Worm (Caenorhabditis elegans): ENCODE results near the gene try-9.

The try-9 gene

DNA sequence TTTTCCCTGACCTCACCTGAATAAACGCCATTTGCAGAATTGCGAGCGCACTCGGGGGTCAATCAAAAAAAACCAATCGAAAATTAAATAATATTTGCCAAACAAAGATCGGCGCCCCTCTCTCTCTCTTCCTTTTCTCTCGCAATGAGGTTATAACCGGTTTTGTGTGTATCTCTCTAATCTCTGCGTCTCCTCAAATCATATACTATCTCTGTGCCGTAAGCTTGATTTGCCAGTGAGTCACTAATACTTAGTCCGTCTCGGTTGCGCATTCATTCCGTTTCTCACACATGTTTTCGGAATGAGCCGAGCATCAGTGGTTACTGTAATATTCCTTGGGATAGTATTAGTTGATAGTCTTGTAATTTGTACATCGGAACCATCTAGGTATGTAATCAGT, 5.9 kb upstream of the try-9 start:
- TF ChIP-seq aptf-3 (GFP tag; IDR thresholded peaks at IDR 0.05) = no peak
- peak; percentile 72 for TF ChIP-seq hmg-1.2 (GFP tag; IDR thresholded peaks at IDR 0.05)
- no peak for TF ChIP-seq egl-18 (GFP tag; IDR thresholded peaks at IDR 0.05)

ce11 chrII:4369715-4370114, 1.7 kb downstream of the try-9 start:
- TF ChIP-seq die-1 (tag; optimal IDR thresholded peaks at IDR 0.05) (no peak), nfya-1 (tag; optimal IDR thresholded peaks at IDR 0.05; ENCODE audit: borderline replicate concordance, insufficient read depth) (no peak), ama-1 (optimal IDR thresholded peaks at IDR 0.05) (no peak), ama-1 (GFP tag; optimal IDR thresholded peaks at IDR 0.05) (no peak), T07F8.4 (tag; optimal IDR thresholded peaks at IDR 0.05) (no peak), rpc-1 (optimal IDR thresholded peaks at IDR 0.05) (no peak), rpc-1 (tag; optimal IDR thresholded peaks at IDR 0.05) (no peak), attf-3 (GFP tag; conservative IDR thresholded peaks at IDR 0.05) (no peak)

- TF ChIP-seq sptf-2 (GFP tag; optimal IDR thresholded peaks at IDR 0.05) (no peak), dox-1 (GFP tag; IDR thresholded peaks at IDR 0.05) (no peak), attf-5 (GFP tag; optimal IDR thresholded peaks at IDR 0.05) (no peak), K11D2.4 (GFP tag; IDR thresholded peaks at IDR 0.05) (no peak), hrde-1 (tag; optimal IDR thresholded peaks at IDR 0.05; ENCODE audit: borderline replicate concordance) (no peak), hmg-20 (GFP tag; IDR thresholded peaks at IDR 0.05) (no peak), nfyb-1 (GFP tag; IDR thresholded peaks at IDR 0.05) (no peak), him-1 (tag; optimal IDR thresholded peaks at IDR 0.05) (no peak), F37B4.10 (GFP tag; IDR thresholded peaks at IDR 0.05) (no peak), nhr-120 (GFP tag; IDR thresholded peaks at IDR 0.05) (no peak), xnd-1 (tag; optimal IDR thresholded peaks at IDR 0.05) (no peak), nfya-1 (tag; optimal IDR thresholded peaks at IDR 0.05; ENCODE audit: borderline replicate concordance, insufficient read depth) (no peak)
Measured at ce11 chrII:4370842-4371241, 2.8 kb downstream of the try-9 start.

DNA sequence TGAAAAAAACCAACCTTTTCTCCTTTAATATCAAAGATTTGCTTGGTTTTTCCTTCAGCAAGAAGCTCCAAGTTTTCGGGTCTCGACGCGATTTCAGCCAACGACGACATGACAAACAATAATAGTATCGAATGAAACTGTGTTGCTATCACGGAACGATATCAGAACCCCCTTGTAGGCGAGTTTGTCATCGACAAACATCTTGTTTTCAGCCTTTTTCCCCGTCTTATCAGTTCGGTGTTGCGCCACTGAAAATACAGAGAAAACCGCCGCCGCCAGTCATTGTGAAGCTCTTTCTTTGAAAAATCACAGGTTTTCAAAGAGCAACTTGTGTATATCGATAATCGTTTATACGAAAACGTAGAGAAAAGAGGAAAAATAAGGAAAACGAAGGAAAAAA, 4.4 kb downstream of the try-9 start, which contains the start of gene paic-1:
Gene paic-1, minus strand, starts transcription at position 120 of the 400 bp plus-strand sequence.
- TF ChIP-seq atf-7 (tag; optimal IDR thresholded peaks at IDR 0.05) (no peak), egrh-3 (GFP tag; IDR thresholded peaks at IDR 0.05) (no peak), hrde-1 (tag; optimal IDR thresholded peaks at IDR 0.05; ENCODE audit: borderline replicate concordance) (peak; percentile 47), xnd-1 (tag; optimal IDR thresholded peaks at IDR 0.05) (peak; percentile 17), ztf-6 (GFP tag; IDR thresholded peaks at IDR 0.05) (no peak), pbrm-1 (GFP tag; IDR thresholded peaks at IDR 0.05) (0 out of 2 replicates have a peak, but pooled peaks have one; percentile 7), akir-1 (GFP tag; optimal IDR thresholded peaks at IDR 0.05) (no peak), him-1 (tag; optimal IDR thresholded peaks at IDR 0.05) (no peak), attf-5 (GFP tag; optimal IDR thresholded peaks at IDR 0.05) (no peak), F57A8.1 (GFP tag; optimal IDR thresholded peaks at IDR 0.05) (no peak), nhr-120 (GFP tag; IDR thresholded peaks at IDR 0.05) (no peak), nhr-80 (tag; optimal IDR thresholded peaks at IDR 0.05) (peak; percentile 58), dox-1 (GFP tag; IDR thresholded peaks at IDR 0.05) (0 out of 2 replicates have a peak, but pooled peaks have one; percentile 23), ceh-27 (GFP tag; optimal IDR thresholded peaks at IDR 0.05) (no peak), C17E4.6 (GFP tag; IDR thresholded peaks at IDR 0.05) (no peak), Y95B8A.8 (GFP tag; IDR thresholded peaks at IDR 0.05) (0 out of 2 replicates have a peak, but pooled peaks have one; percentile 51), madf-10 (tag; optimal IDR thresholded peaks at IDR 0.05) (no peak), Y53F4B.3 (GFP tag; IDR thresholded peaks at IDR 0.05) (no peak), lin-35 (GFP tag; optimal IDR thresholded peaks at IDR 0.05) (peak in 1 of 3 experiments; percentile 37), B0019.2 (GFP tag; conservative IDR thresholded peaks at IDR 0.05) (no peak), madf-6 (GFP tag; IDR thresholded peaks at IDR 0.05) (peak; percentile 32), unc-62 (GFP tag; optimal IDR thresholded peaks at IDR 0.05) (no peak), nhr-179 (tag; optimal IDR thresholded peaks at IDR 0.05) (no peak), let-526 (GFP tag; IDR thresholded peaks at IDR 0.05) (no peak), ccch-3 (GFP tag; optimal IDR thresholded peaks at IDR 0.05) (no peak), F57C9.4 (tag; optimal IDR thresholded peaks at IDR 0.05) (no peak), lin-40 (tag; optimal IDR thresholded peaks at IDR 0.05) (peak; percentile 27), B0261.1 (tag; optimal IDR thresholded peaks at IDR 0.05) (no peak), lin-26 (GFP tag; IDR thresholded peaks at IDR 0.05) (peak; percentile 44; the same call in 1 of the 2 replicates)

Measured in whole organism, young adult.